Worm (Caenorhabditis elegans): ENCODE measurements around the gene zyg-12.

zyg-12 gene

DNA sequence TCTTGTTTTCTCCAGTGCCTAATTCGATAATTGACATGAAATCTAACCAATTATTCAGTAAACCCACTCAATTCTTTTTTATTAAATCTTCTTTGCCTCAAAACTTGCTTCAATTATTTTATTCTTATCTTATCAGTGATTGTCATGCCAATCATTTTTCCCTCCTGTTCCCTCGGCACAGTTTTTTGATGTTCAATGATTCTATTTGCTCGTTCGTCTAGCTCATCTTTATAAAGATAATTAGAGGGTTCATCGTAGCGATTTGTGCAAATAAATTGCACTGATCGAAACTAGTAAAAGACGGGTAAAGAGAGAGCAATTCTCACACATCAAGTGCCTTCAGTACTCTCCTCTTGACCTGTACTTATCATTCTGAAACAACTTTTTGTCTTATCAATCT is 17.9 kb downstream of the zyg-12 start:
- peak; percentile 26 for TF ChIP-seq fos-1 (tag; optimal IDR thresholded peaks at IDR 0.05)
- no peak for TF ChIP-seq ZK546.5 (tag; optimal IDR thresholded peaks at IDR 0.05)

DNA sequence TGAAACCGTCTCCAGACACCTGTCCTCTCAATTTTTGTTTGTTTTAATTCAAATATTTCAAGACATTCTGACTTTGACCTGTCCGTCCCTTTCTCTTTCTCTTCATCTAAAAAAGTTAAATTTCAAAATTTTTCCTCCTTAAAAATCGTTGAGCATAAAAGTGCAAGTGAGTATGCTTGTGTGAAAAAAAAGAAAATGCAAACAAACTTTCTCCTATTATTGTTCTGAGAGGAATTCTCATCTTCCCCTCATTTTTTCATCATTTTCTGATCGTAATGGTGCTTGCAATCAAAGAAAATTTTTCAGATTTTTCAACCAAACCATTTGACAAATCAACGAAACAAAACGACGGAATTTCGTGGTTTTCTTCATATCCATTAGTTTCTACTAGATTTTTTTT is 19.2 kb downstream of the zyg-12 start, which contains the start of gene shc-2:
Gene shc-2 (plus strand): TSS at position 301 of the 400 bp plus-strand sequence.
- TF ChIP-seq unc-39 (tag; optimal IDR thresholded peaks at IDR 0.05) = no peak
- TF ChIP-seq elt-3 (tag; optimal IDR thresholded peaks at IDR 0.05) = no peak
- no peak for TF ChIP-seq dmd-4 (tag; optimal IDR thresholded peaks at IDR 0.05)
- TF ChIP-seq alr-1 (tag; optimal IDR thresholded peaks at IDR 0.05) = no peak

DNA sequence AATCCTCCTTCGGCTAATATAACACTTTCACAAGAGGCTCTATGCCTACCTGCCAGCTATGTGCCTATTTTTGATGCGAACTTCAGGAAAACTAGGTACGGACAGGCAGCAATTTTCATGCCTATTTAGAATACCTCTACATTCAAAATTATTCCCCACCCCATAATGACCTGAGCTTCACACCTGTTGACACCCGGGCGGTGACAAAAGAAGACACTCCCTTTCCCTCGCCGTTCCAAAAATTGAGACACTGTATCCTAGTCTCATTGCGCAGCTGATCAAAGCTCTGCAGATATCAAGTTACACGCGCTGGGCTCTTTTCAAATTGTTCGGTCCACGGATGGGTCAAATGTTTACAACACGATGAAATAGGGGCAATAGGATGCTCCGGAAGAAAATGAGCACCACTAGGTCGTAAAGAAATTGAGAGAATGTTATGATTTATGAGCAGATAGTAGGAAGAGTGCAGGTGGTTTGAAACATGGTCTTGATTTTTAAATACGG is 24.8 kb downstream of the zyg-12 start:
- TF ChIP-seq sma-9 (GFP tag; optimal IDR thresholded peaks at IDR 0.05) (no peak), sma-9 (tag; optimal IDR thresholded peaks at IDR 0.05) (no peak), nhr-77 (tag; optimal IDR thresholded peaks at IDR 0.05) (no peak), blmp-1 (tag; optimal IDR thresholded peaks at IDR 0.05; ENCODE audit: insufficient read depth) (no peak), crh-2 (tag; optimal IDR thresholded peaks at IDR 0.05) (no peak), nhr-6 (tag; optimal IDR thresholded peaks at IDR 0.05) (no peak), nhr-10 (tag; optimal IDR thresholded peaks at IDR 0.05) (no peak), elt-1 (tag; optimal IDR thresholded peaks at IDR 0.05) (no peak)

DNA sequence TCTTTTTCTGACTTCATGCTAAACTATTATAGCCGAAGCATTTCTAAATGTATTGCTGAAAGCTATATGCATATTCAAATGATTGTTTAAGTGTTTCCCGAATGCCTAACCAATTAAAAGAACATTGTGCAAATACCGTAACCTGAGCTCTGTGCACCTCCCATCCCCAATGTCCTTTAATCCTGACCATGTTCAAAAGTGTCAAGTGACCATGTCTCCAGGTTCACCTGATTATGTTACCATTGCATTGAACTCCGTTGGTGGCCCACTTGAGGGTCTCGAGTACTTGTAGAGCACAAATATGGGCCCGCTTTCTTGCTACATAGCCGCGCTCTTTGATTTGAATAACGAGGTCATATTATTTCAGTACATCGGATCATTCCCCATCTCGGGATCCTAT is 25.6 kb downstream of the zyg-12 start:
- TF ChIP-seq alr-1 (tag; optimal IDR thresholded peaks at IDR 0.05) (no peak), ztf-1 (GFP tag; conservative IDR thresholded peaks at IDR 0.05) (no peak), elt-1 (tag; optimal IDR thresholded peaks at IDR 0.05) (no peak), egl-27 (tag; optimal IDR thresholded peaks at IDR 0.05) (no peak), lin-39 (tag; optimal IDR thresholded peaks at IDR 0.05) (no peak), nhr-129 (tag; optimal IDR thresholded peaks at IDR 0.05) (no peak), sma-3 (GFP tag; optimal IDR thresholded peaks at IDR 0.05) (no peak), ceh-16 (tag; optimal IDR thresholded peaks at IDR 0.05) (no peak), unc-62 (GFP tag; optimal IDR thresholded peaks at IDR 0.05) (no peak), ztf-4 (tag; optimal IDR thresholded peaks at IDR 0.05) (no peak)

DNA sequence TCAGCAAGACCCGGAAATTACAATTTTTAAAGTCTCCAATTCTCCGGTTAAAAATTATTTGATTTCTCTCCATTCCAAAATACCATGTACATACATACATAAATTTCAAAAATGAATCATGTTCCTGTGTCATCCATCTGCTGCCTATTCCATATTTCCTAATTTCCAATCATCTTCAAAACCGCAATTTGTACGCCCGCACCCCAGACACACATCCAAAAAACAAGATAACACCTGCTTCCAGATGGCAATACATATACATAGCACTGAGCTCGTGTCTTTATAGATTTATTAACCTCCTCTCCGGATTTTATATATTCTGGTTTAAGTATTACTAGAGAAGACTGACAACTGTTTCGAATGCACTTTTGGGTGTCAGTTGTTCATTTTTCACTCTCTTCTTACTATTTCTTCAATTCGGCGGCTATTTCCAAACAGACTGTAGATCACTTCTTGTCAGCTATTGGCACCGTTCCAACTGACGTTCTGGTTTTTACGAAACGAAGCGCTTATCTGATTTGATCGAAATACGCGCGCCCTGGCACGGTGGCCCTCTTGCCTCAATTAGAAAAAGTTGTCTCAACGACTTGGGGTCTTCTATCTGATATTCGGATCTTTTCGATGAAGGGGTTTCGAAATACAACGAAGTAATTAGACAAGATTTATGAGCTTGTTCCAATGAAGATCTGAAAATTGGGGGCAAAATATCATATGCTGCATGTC is 32.1 kb downstream of the zyg-12 start:
- TF ChIP-seq skn-1 (tag; optimal IDR thresholded peaks at IDR 0.05) (no peak), ceh-16 (tag; optimal IDR thresholded peaks at IDR 0.05) (peak; percentile 90), ztf-4 (tag; optimal IDR thresholded peaks at IDR 0.05) (no peak), elt-1 (tag; optimal IDR thresholded peaks at IDR 0.05) (peak; percentile 16), nhr-237 (tag; optimal IDR thresholded peaks at IDR 0.05) (no peak), F13H6.1 (tag; optimal IDR thresholded peaks at IDR 0.05) (no peak), nhr-6 (tag; optimal IDR thresholded peaks at IDR 0.05) (no peak), sma-3 (GFP tag; optimal IDR thresholded peaks at IDR 0.05) (no peak), fos-1 (tag; optimal IDR thresholded peaks at IDR 0.05) (no peak), C34F6.9 (tag; optimal IDR thresholded peaks at IDR 0.05) (no peak), mdl-1 (tag; optimal IDR thresholded peaks at IDR 0.05) (no peak)

DNA sequence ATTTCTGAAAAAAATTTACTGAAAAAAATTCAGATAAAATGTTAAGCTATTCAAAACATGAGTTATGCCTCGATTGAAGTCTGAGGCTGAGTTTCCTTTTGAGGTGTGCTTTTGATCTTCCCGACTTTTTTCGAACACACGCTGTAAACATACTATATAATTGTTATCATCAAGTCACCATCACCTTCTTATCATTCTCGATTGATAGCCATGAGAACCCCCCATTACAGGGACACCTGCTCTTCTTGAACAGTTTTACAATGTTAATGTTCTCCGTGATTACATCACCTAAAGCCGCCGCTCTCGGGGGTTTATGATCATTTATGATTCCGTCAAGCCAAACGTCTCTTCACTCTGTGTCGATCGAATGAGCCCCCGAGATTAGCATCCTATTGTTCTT is 34.5 kb downstream of the zyg-12 start:
- TF ChIP-seq ceh-82 (tag; optimal IDR thresholded peaks at IDR 0.05) (no peak), ztf-11 (tag; optimal IDR thresholded peaks at IDR 0.05) (no peak), elt-3 (tag; optimal IDR thresholded peaks at IDR 0.05) (no peak), ceh-16 (tag; optimal IDR thresholded peaks at IDR 0.05) (no peak), aly-2 (tag; optimal IDR thresholded peaks at IDR 0.05) (no peak), nhr-237 (tag; optimal IDR thresholded peaks at IDR 0.05) (no peak), alr-1 (tag; optimal IDR thresholded peaks at IDR 0.05) (no peak), unc-39 (tag; optimal IDR thresholded peaks at IDR 0.05) (no peak), ZK546.5 (tag; optimal IDR thresholded peaks at IDR 0.05) (no peak), lin-13 (GFP tag; optimal IDR thresholded peaks at IDR 0.05) (no peak), lin-39 (tag; optimal IDR thresholded peaks at IDR 0.05) (no peak), sma-3 (GFP tag; optimal IDR thresholded peaks at IDR 0.05) (no peak), nhr-25 (tag; optimal IDR thresholded peaks at IDR 0.05) (no peak), F13H6.1 (tag; optimal IDR thresholded peaks at IDR 0.05) (no peak), ztf-4 (tag; optimal IDR thresholded peaks at IDR 0.05) (no peak), snpc-4 (tag; optimal IDR thresholded peaks at IDR 0.05) (no peak), nhr-10 (tag; optimal IDR thresholded peaks at IDR 0.05) (no peak), ztf-1 (GFP tag; conservative IDR thresholded peaks at IDR 0.05) (no peak), Y55F3AM.14 (GFP tag; optimal IDR thresholded peaks at IDR 0.05) (no peak), crh-2 (tag; optimal IDR thresholded peaks at IDR 0.05) (no peak)
